Fruit fly (Drosophila melanogaster): ENCODE measurements around the gene lz.
A peak's percentile ranks its signal among the peaks of the same experiment; 100 is the strongest.

The lz gene

dm6 chrX:9255964-9256520 lies 28.4 kb upstream of the lz start, which contains the start of gene ric8a (continued):
- TF ChIP-seq Atf3 (GFP tag; optimal IDR thresholded peaks at IDR 0.05) (no peak), Hmx (GFP tag; optimal IDR thresholded peaks at IDR 0.05) (no peak), CG33213 (GFP tag; optimal IDR thresholded peaks at IDR 0.05) (no peak), CG17359 (tag; optimal IDR thresholded peaks at IDR 0.05) (no peak), Nf-YA (GFP tag; IDR thresholded peaks at IDR 0.05) (no peak), lilli (GFP tag; optimal IDR thresholded peaks at IDR 0.05) (peak; percentile 21), cato (GFP tag; optimal IDR thresholded peaks at IDR 0.05; ENCODE audit: borderline replicate concordance) (no peak), Lpt (GFP tag; optimal IDR thresholded peaks at IDR 0.05) (no peak), CG7271 (tag; optimal IDR thresholded peaks at IDR 0.05) (no peak), CG3995 (GFP tag; optimal IDR thresholded peaks at IDR 0.05) (no peak), Atf-2 (GFP tag; optimal IDR thresholded peaks at IDR 0.05) (no peak), Med (GFP tag) (peak; percentile 48), CTCF (GFP tag; optimal IDR thresholded peaks at IDR 0.05) (peak; percentile 10), H2.0 (GFP tag; IDR thresholded peaks at IDR 0.05) (no peak), CG17612 (GFP tag; IDR thresholded peaks at IDR 0.05) (no peak), CG11456 (GFP tag; IDR thresholded peaks at IDR 0.05) (no peak), sr (GFP tag; IDR thresholded peaks at IDR 0.05) (no peak), fru (optimal IDR thresholded peaks at IDR 0.05) (no peak), CG18619 (GFP tag; optimal IDR thresholded peaks at IDR 0.05) (no peak), Side (GFP tag; optimal IDR thresholded peaks at IDR 0.05) (no peak), CG13123 (GFP tag; optimal IDR thresholded peaks at IDR 0.05) (no peak), CG12155 (GFP tag; optimal IDR thresholded peaks at IDR 0.05) (no peak), usp (GFP tag; optimal IDR thresholded peaks at IDR 0.05) (no peak), Elba2 (GFP tag; optimal IDR thresholded peaks at IDR 0.05) (peak; percentile 36), pzg (GFP tag; optimal IDR thresholded peaks at IDR 0.05) (peak; percentile 54), bab2 (GFP tag; optimal IDR thresholded peaks at IDR 0.05) (no peak), zen (tag; optimal IDR thresholded peaks at IDR 0.05) (peak; percentile 68), emc (GFP tag; optimal IDR thresholded peaks at IDR 0.05) (no peak), CG31224 (GFP tag; IDR thresholded peaks at IDR 0.05) (no peak), hb (GFP tag; IDR thresholded peaks at IDR 0.05; ENCODE audit: partially characterized antibody) (peak; percentile 66), CG18476 (GFP tag; optimal IDR thresholded peaks at IDR 0.05) (no peak), caup (GFP tag; optimal IDR thresholded peaks at IDR 0.05; ENCODE audit: severe bottlenecking) (no peak), CG13424 (tag; optimal IDR thresholded peaks at IDR 0.05) (peak; percentile 8), CG6813 (GFP tag; optimal IDR thresholded peaks at IDR 0.05) (no peak), ATbp (GFP tag; optimal IDR thresholded peaks at IDR 0.05) (no peak), CG9876 (GFP tag; optimal IDR thresholded peaks at IDR 0.05) (no peak), CG12391 (tag; optimal IDR thresholded peaks at IDR 0.05) (peak; percentile 12), chm (GFP tag; IDR thresholded peaks at IDR 0.05) (no peak), fd3F (GFP tag; optimal IDR thresholded peaks at IDR 0.05) (no peak), CG31388 (GFP tag; optimal IDR thresholded peaks at IDR 0.05) (no peak), Nf-YC (tag; optimal IDR thresholded peaks at IDR 0.05) (no peak), Rfx (GFP tag; IDR thresholded peaks at IDR 0.05) (peak; percentile 54), luna (GFP tag; optimal IDR thresholded peaks at IDR 0.05) (no peak), Deaf1 (tag; optimal IDR thresholded peaks at IDR 0.05) (no peak), Fer1 (GFP tag; optimal IDR thresholded peaks at IDR 0.05) (no peak), CG14965 (GFP tag; optimal IDR thresholded peaks at IDR 0.05; ENCODE audit: borderline replicate concordance) (no peak), ken (GFP tag; IDR thresholded peaks at IDR 0.05) (no peak), jumu (GFP tag; optimal IDR thresholded peaks at IDR 0.05) (no peak), CG1792 (GFP tag; optimal IDR thresholded peaks at IDR 0.05) (no peak), CG12299 (tag; optimal IDR thresholded peaks at IDR 0.05) (no peak), row (GFP tag; IDR thresholded peaks at IDR 0.05) (peak; percentile 85), tup (GFP tag; optimal IDR thresholded peaks at IDR 0.05) (no peak), btn (GFP tag; optimal IDR thresholded peaks at IDR 0.05) (no peak)

Data from whole organism, embryonic.